Fruit fly (Drosophila melanogaster) Kc167 (cell line): Measurements from ENCODE around the gene CG13841.

Experiments
- Sin3A ChIP-seq: fragments of >200 bp; optimal IDR thresholded peaks from 2 replicates; lab custom pipeline; 2018; ENCODE audit warnings: missing external identifiers
- insv ChIP-seq: fragments of >200 bp; optimal IDR thresholded peaks from 3 replicates; lab custom pipeline; 2018; ENCODE audit warnings: missing external identifiers
- psq ChIP-seq: fragments of >200 bp; optimal IDR thresholded peaks from 2 replicates; lab custom pipeline; 2017; ENCODE audit warnings: missing external identifiers
- ttk ChIP-seq: sonication (Bioruptor generic); optimal IDR thresholded peaks from 2 replicates; lab custom pipeline; 2017; ENCODE audit warnings: missing external identifiers

DNA sequence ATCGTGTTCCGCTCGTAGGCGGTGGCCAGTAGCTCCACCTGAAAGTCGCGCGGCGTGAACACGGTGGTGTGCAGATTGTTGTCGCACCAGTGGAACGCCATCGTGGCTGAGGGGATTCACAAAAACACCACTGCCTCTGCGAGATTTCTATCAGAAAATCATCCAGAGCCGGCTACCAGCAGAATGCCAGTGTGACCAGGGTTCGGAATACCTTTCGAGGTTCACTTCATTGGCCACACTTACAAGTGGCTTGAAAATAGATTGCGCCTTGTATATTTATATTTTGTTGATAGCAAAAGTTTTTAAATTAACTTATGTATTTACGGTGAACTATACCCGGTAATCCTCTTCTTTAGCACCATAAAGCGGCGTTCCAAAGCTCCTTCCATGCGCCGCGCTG is 26.6 kb downstream of the CG13841 start, which contains the start of the genes Dcr-1 and CG6985:
- TF ChIP-seq Sin3A (lab: Kevin White, UChicago) (no peak), psq (lab: Kevin White, UChicago) (no peak), insv (no peak), ttk (lab: Kevin White, UChicago) (no peak)
